Worm (Caenorhabditis elegans): ENCODE results near the gene Y97E10AL.1.
A peak's percentile ranks its signal among the peaks of the same experiment; 100 is the strongest.

- TF ChIP-seq ets-5 (GFP tag; IDR thresholded peaks at IDR 0.05): no peak
- no peak for TF ChIP-seq lin-39 (tag; optimal IDR thresholded peaks at IDR 0.05)
- TF ChIP-seq aha-1 (tag; optimal IDR thresholded peaks at IDR 0.05): no peak
- TF ChIP-seq nhr-11 (tag; optimal IDR thresholded peaks at IDR 0.05): no peak
- TF ChIP-seq fos-1 (tag; optimal IDR thresholded peaks at IDR 0.05): no peak
- no peak for TF ChIP-seq ama-1 (optimal IDR thresholded peaks at IDR 0.05)
- no peak for TF ChIP-seq lin-13 (GFP tag; optimal IDR thresholded peaks at IDR 0.05)
- TF ChIP-seq fkh-10 (GFP tag; optimal IDR thresholded peaks at IDR 0.05): no peak
- TF ChIP-seq nhr-12 (tag; optimal IDR thresholded peaks at IDR 0.05): no peak
- no peak for TF ChIP-seq unc-130 (tag; optimal IDR thresholded peaks at IDR 0.05)
- no peak for TF ChIP-seq mef-2 (tag; optimal IDR thresholded peaks at IDR 0.05)
- TF ChIP-seq unc-30 (tag; optimal IDR thresholded peaks at IDR 0.05): no peak
- peak; percentile 40 for TF ChIP-seq blmp-1 (tag; optimal IDR thresholded peaks at IDR 0.05)
- no peak for TF ChIP-seq nhr-76 (tag; optimal IDR thresholded peaks at IDR 0.05)
Measured at ce11 chrV:7958740-7959320, 27.1 kb upstream of the Y97E10AL.1 start, which contains the start of the genes clec-217 and F26D11.2.
